Worm (Caenorhabditis elegans) whole organism, L1 larva: ENCODE results near the gene ppm-1.A.

Source experiments
- C34B4.2 ChIP-seq: sonication (generic microtip); optimal IDR thresholded peaks from 2 replicates; lab custom pipeline; 2017; ENCODE audit warnings: mild to moderate bottlenecking, missing genetic modification characterization, missing compliant biosample characterization
- Y116A8C.19 ChIP-seq: sonication (generic microtip); optimal IDR thresholded peaks from 2 replicates; lab custom pipeline; 2016; ENCODE audit warnings: missing compliant biosample characterization, missing genetic modification characterization, borderline replicate concordance
- ceh-63 ChIP-seq: fragments of 200-800 bp; sonication (Bioruptor generic); optimal IDR thresholded peaks from 2 replicates; lab custom pipeline; 2018; ENCODE audit warnings: mild to moderate bottlenecking, missing genetic modification characterization, missing compliant biosample characterization
- ceh-8 ChIP-seq: fragments of 200-800 bp; sonication (Bioruptor generic); optimal IDR thresholded peaks from 2 replicates; lab custom pipeline; 2018; ENCODE audit warnings: mild to moderate bottlenecking, missing genetic modification characterization, moderate library complexity, missing compliant biosample characterization
- ceh-82 ChIP-seq, 3 experiments: fragments of 150-350 bp in 1 of 3; sonication (generic microtip) in 2 of 3; optimal IDR thresholded peaks; 2 replicates each; lab custom pipeline; 2014 to 2017; ENCODE audit warnings: missing biosample characterization in 3 of 3, missing genetic modification characterization in 3 of 3
- ceh-88 ChIP-seq: fragments of 200-800 bp; sonication (Bioruptor generic); IDR thresholded peaks from 2 replicates; pipeline ENCODE4 v1.3.6; 2022; ENCODE audit warnings: missing genetic modification characterization, missing compliant biosample characterization
- efl-1 ChIP-seq, 4 experiments: fragments of 150-350 bp; optimal IDR thresholded peaks in 3 of 4; peaks in 1 of 4; 1 replicate in 1 of 4; 2 replicates in 3 of 4; lab custom pipeline; 2014; ENCODE audit warnings: missing biosample characterization in 2 of 4, missing genetic modification characterization in 2 of 4, missing genetic modification reagents in 2 of 4
- egl-13 ChIP-seq: sonication (generic microtip); optimal IDR thresholded peaks from 2 replicates; lab custom pipeline; 2016; ENCODE audit warnings: missing genotype, missing genetic modification reagents, missing genetic modification characterization, missing compliant biosample characterization
- egl-27 ChIP-seq, 2 experiments: fragments of 150-350 bp in 1 of 2; sonication (generic microtip); optimal IDR thresholded peaks; 3 replicates each; lab custom pipeline; 2017 to 2018; ENCODE audit warnings: missing biosample characterization in 2 of 2, missing genetic modification characterization in 2 of 2, missing genetic modification reagents in 2 of 2
- elt-2 ChIP-seq: sonication (generic microtip); optimal IDR thresholded peaks from 2 replicates; lab custom pipeline; 2016; ENCODE audit warnings: missing genetic modification characterization, mild to moderate bottlenecking, inconsistent platforms, missing compliant biosample characterization, missing genetic modification reagents
- elt-3 ChIP-seq, 6 experiments: fragments of 150-350 bp in 1 of 6; sonication (generic microtip); optimal IDR thresholded peaks; 2 replicates each; lab custom pipeline; 2017 to 2018; ENCODE audit warnings: missing biosample characterization in 6 of 6, missing genetic modification characterization in 6 of 6, inconsistent platforms in 1 of 6
- fkh-10 ChIP-seq: sonication (generic microtip); optimal IDR thresholded peaks from 2 replicates; lab custom pipeline; 2017; ENCODE audit warnings: missing biosample characterization, missing genetic modification reagents, missing genetic modification characterization
- fkh-4 ChIP-seq: sonication (generic microtip); optimal IDR thresholded peaks from 2 replicates; lab custom pipeline; 2016; ENCODE audit warnings: missing compliant biosample characterization, missing genetic modification characterization, borderline replicate concordance
- fos-1 ChIP-seq: fragments of 150-350 bp; optimal IDR thresholded peaks from 2 replicates; lab custom pipeline; 2014; ENCODE audit warnings: missing biosample characterization, missing genetic modification characterization
- grh-1 ChIP-seq: fragments of 200-800 bp; sonication (Bioruptor generic); IDR thresholded peaks from 2 replicates; pipeline ENCODE4 v1.3.6; 2022; ENCODE audit warnings: missing genetic modification reagents, missing genetic modification characterization, missing compliant biosample characterization
- hlh-4 ChIP-seq: sonication (generic microtip); optimal IDR thresholded peaks from 2 replicates; lab custom pipeline; 2016; ENCODE audit warnings: mild to moderate bottlenecking, missing genetic modification characterization, missing compliant biosample characterization
- jun-1 ChIP-seq: fragments of 150-350 bp; optimal IDR thresholded peaks from 2 replicates; lab custom pipeline; 2014; ENCODE audit warnings: missing biosample characterization, missing genetic modification reagents, missing genetic modification characterization
- lin-13 ChIP-seq: fragments of 150-350 bp; optimal IDR thresholded peaks from 2 replicates; lab custom pipeline; 2014; ENCODE audit warnings: missing biosample characterization, missing genetic modification reagents, missing genetic modification characterization
- lin-14 ChIP-seq: fragments of 200-800 bp; sonication (Bioruptor generic); optimal IDR thresholded peaks from 2 replicates; lab custom pipeline; 2018; ENCODE audit warnings: mild to moderate bottlenecking, missing genetic modification characterization, moderate library complexity, missing compliant biosample characterization
- lin-39 ChIP-seq: fragments of 150-350 bp; optimal IDR thresholded peaks from 2 replicates; lab custom pipeline; 2014; ENCODE audit warnings: missing biosample characterization, missing genetic modification reagents, missing genetic modification characterization
- mab-9 ChIP-seq: fragments of 200-800 bp; sonication (Bioruptor generic); IDR thresholded peaks from 2 replicates; pipeline ENCODE4 v1.3.6; 2022; ENCODE audit warnings: missing genetic modification reagents, missing genetic modification characterization, missing compliant biosample characterization
- nhr-12 ChIP-seq: sonication (generic microtip); optimal IDR thresholded peaks from 2 replicates; lab custom pipeline; 2017; ENCODE audit warnings: missing biosample characterization, missing genetic modification characterization
- nhr-19 ChIP-seq: fragments of 200-800 bp; sonication (Bioruptor generic); conservative IDR thresholded peaks from 2 replicates; pipeline ENCODE4 v1.3.6; 2022; ENCODE audit warnings: missing genetic modification characterization, missing compliant biosample characterization
- nhr-20 ChIP-seq: sonication (generic microtip); optimal IDR thresholded peaks from 2 replicates; lab custom pipeline; 2016; ENCODE audit warnings: mild to moderate bottlenecking, missing genetic modification characterization, missing compliant biosample characterization
- nhr-28 ChIP-seq: fragments of 150-350 bp; optimal IDR thresholded peaks from 2 replicates; lab custom pipeline; 2014; ENCODE audit warnings: missing biosample characterization, missing genetic modification characterization
- nhr-47 ChIP-seq: sonication (generic microtip); optimal IDR thresholded peaks from 2 replicates; lab custom pipeline; 2016; ENCODE audit warnings: mild to moderate bottlenecking, missing genetic modification characterization, moderate library complexity, missing compliant biosample characterization
- nhr-85 ChIP-seq: sonication (generic microtip); peaks from one replicate; lab custom pipeline; 2016; ENCODE audit warnings: missing genetic modification characterization, inconsistent platforms, missing compliant biosample characterization
- pax-3 ChIP-seq: fragments of 200-800 bp; sonication (Bioruptor generic); optimal IDR thresholded peaks from 2 replicates; lab custom pipeline; 2018; ENCODE audit warnings: mild to moderate bottlenecking, missing genetic modification characterization, moderate library complexity, missing compliant biosample characterization
- pqm-1 ChIP-seq: sonication (generic microtip); optimal IDR thresholded peaks from 3 replicates; lab custom pipeline; 2017; ENCODE audit warnings: missing biosample characterization, missing genetic modification characterization
- rnt-1 ChIP-seq: sonication (generic microtip); optimal IDR thresholded peaks from 2 replicates; lab custom pipeline; 2016; ENCODE audit warnings: mild to moderate bottlenecking, missing genetic modification characterization, moderate library complexity, missing compliant biosample characterization
- sox-4 ChIP-seq: sonication (generic microtip); optimal IDR thresholded peaks from 2 replicates; lab custom pipeline; 2016; ENCODE audit warnings: missing genetic modification characterization, missing compliant biosample characterization
- sptf-1 ChIP-seq: fragments of 150-350 bp; optimal IDR thresholded peaks from 2 replicates; lab custom pipeline; 2014; ENCODE audit warnings: missing biosample characterization, missing genetic modification characterization
- sup-37 ChIP-seq: fragments of 200-800 bp; sonication (Bioruptor generic); optimal IDR thresholded peaks from 2 replicates; lab custom pipeline; 2018; ENCODE audit warnings: mild to moderate bottlenecking, missing genetic modification characterization, missing compliant biosample characterization
- swsn-7 ChIP-seq: sonication (generic microtip); optimal IDR thresholded peaks from 2 replicates; lab custom pipeline; 2016; ENCODE audit warnings: missing genetic modification characterization, missing compliant biosample characterization
- tbx-2 ChIP-seq: sonication (generic microtip); optimal IDR thresholded peaks from 2 replicates; lab custom pipeline; 2016; ENCODE audit warnings: missing genetic modification characterization, missing compliant biosample characterization
- unc-130 ChIP-seq: fragments of 150-350 bp; optimal IDR thresholded peaks from 2 replicates; lab custom pipeline; 2017; ENCODE audit warnings: missing biosample characterization, missing genetic modification characterization, inconsistent platforms
- unc-62 ChIP-seq: fragments of 150-350 bp; optimal IDR thresholded peaks from 2 replicates; lab custom pipeline; 2014; ENCODE audit warnings: missing biosample characterization, missing genetic modification reagents, missing genetic modification characterization
- unc-86 ChIP-seq: sonication (generic microtip); optimal IDR thresholded peaks from 2 replicates; lab custom pipeline; 2016; ENCODE audit warnings: missing genetic modification characterization, missing compliant biosample characterization
- vab-15 ChIP-seq: sonication (generic microtip); optimal IDR thresholded peaks from 2 replicates; lab custom pipeline; 2017; ENCODE audit warnings: missing genotype, mild to moderate bottlenecking, missing genetic modification characterization, missing compliant biosample characterization
- xbp-1 ChIP-seq: sonication (generic microtip); optimal IDR thresholded peaks from 2 replicates; lab custom pipeline; 2016; ENCODE audit warnings: missing genetic modification characterization, missing compliant biosample characterization
- zag-1 ChIP-seq: fragments of 150-350 bp; optimal IDR thresholded peaks from 2 replicates; lab custom pipeline; 2014; ENCODE audit warnings: missing biosample characterization, missing genetic modification characterization

The ppm-1.A gene

DNA sequence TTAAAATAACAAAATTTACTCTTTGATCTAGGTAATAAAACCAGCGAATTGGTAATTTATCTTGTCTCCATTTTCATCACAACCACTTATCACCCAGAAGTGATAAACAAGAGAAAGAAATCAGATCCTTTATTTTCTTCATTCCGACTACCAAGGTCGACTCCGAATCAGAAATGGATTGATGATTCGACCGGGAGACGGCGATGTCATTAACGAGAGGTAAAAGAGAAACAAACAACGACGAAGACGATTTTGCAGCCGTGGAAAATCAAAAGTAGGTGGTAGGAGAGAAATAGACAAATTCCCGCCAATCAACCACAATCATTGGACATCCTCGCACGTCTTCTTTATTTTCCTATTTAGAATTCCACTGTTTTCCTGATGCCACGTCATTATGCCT is 20.9 kb upstream of the ppm-1.A start (continued):
- TF ChIP-seq nhr-85 (tag; lab: Kevin White, UChicago) (peak; percentile 87), vab-15 (tag; lab: Kevin White, UChicago) (peak; percentile 71), Y116A8C.19 (no peak), sptf-1 (tag; lab: Kevin White, UChicago) (no peak), nhr-47 (no peak)

ce11 chrV:10556362-10556761 is 20.2 kb upstream of the ppm-1.A start:
- no peak for TF ChIP-seq sox-4 (tag; lab: Kevin White, UChicago)
- TF ChIP-seq nhr-85 (tag; lab: Kevin White, UChicago): peak; percentile 72
- TF ChIP-seq mab-9 (GFP tag; lab: Robert Waterston, UW): no peak
- TF ChIP-seq ceh-88: no peak
- TF ChIP-seq unc-62 (GFP tag; lab: Kevin White, UChicago): no peak
- TF ChIP-seq pax-3: no peak
- no peak for TF ChIP-seq pqm-1
- no peak for TF ChIP-seq nhr-28 (tag; lab: Kevin White, UChicago)
- TF ChIP-seq sptf-1 (tag; lab: Kevin White, UChicago): no peak
- TF ChIP-seq fkh-10 (GFP tag; lab: Kevin White, UChicago): no peak
- TF ChIP-seq xbp-1 (tag; lab: Kevin White, UChicago): no peak
- peak; percentile 42; the same call in 1 of the 2 replicates for TF ChIP-seq grh-1 (GFP tag; lab: Robert Waterston, UW)

ce11 chrV:10555239-10555638 is 19.1 kb upstream of the ppm-1.A start, which contains the start of gene F32G8.3:
F32G8.3 (minus strand) TSS chrV:10555339.
- TF ChIP-seq lin-13 (GFP tag; lab: Kevin White, UChicago) (no peak), ceh-63 (no peak), unc-130 (no peak), sptf-1 (tag; lab: Kevin White, UChicago) (no peak), sup-37 (no peak), ceh-82 (tag; optimal IDR thresholded peaks at IDR 0.05; lab: Kevin White, UChicago) (no peak), fkh-10 (GFP tag; lab: Kevin White, UChicago) (no peak), elt-3 (tag; optimal IDR thresholded peaks at IDR 0.05; lab: Kevin White, UChicago) (no peak), nhr-19 (GFP tag; lab: Robert Waterston, UW) (no peak), tbx-2 (tag; lab: Kevin White, UChicago) (no peak), jun-1 (tag; lab: Kevin White, UChicago) (no peak), Y116A8C.19 (no peak), C34B4.2 (tag; lab: Kevin White, UChicago) (no peak), sox-4 (tag; lab: Kevin White, UChicago) (no peak), fkh-4 (tag; lab: Kevin White, UChicago) (no peak), efl-1 (optimal IDR thresholded peaks at IDR 0.05; lab: Kevin White, UChicago) (no peak), efl-1 (GFP tag; optimal IDR thresholded peaks at IDR 0.05 in 1 of 2; lab: Kevin White, UChicago) (no peak), unc-86 (tag; lab: Kevin White, UChicago) (no peak)
- TF ChIP-seq, all 84 proteins: peak for 0

ce11 chrV:10549717-10550116 is 13.5 kb upstream of the ppm-1.A start, which contains the start of gene F32G8.2:
F32G8.2 (plus strand) TSS chrV:10550017.
- no peak for TF ChIP-seq hlh-4
- TF ChIP-seq rnt-1 (tag; lab: Kevin White, UChicago): no peak
- TF ChIP-seq elt-2 (tag; lab: Kevin White, UChicago): no peak
- no peak for TF ChIP-seq zag-1 (tag; lab: Kevin White, UChicago)
- no peak for TF ChIP-seq sup-37
- TF ChIP-seq lin-14 (GFP tag; lab: Kevin White, UChicago): no peak
- TF ChIP-seq fkh-4 (tag; lab: Kevin White, UChicago): no peak
- TF ChIP-seq fos-1 (tag; lab: Kevin White, UChicago): no peak

- TF ChIP-seq rnt-1 (tag; lab: Kevin White, UChicago) (no peak), ceh-8 (no peak), egl-27 (tag; optimal IDR thresholded peaks at IDR 0.05; lab: Kevin White, UChicago) (no peak), lin-14 (GFP tag; lab: Kevin White, UChicago) (no peak), egl-13 (tag; lab: Kevin White, UChicago) (no peak), vab-15 (tag; lab: Kevin White, UChicago) (no peak), nhr-20 (no peak), swsn-7 (no peak), lin-39 (tag; lab: Kevin White, UChicago) (no peak), C34B4.2 (tag; lab: Kevin White, UChicago) (no peak), nhr-12 (tag; lab: Kevin White, UChicago) (no peak), sup-37 (no peak)
These were observed 12.8 kb upstream of the ppm-1.A start, which contains the start of gene srd-34 for ce11 chrV:10548981-10549380. srd-34 (minus strand) TSS chrV:10549081.
